Worm (Caenorhabditis elegans): ENCODE results near the gene dhs-14.

DNA sequence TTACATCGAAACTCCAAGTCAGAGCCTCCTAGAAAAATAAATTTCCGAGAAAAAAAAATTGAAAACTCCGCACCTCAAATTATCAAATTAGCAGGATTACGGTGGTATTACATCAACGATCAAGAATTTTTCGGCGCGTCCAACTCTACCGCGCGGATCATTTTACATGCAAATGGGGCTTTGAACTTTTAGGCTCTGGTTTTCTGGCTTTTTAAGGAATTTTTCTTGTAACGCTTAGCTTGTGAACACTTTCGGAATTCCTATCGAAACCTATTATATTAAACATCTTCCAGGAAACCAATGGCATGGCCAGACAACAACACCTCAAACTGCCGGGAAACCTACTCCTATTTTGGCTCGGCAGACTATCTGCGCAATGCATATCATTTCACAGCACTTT is 6.6 kb upstream of the dhs-14 start, which contains the start of gene srh-56:
- TF ChIP-seq nhr-11 (tag; optimal IDR thresholded peaks at IDR 0.05) (no peak), ceh-22 (tag; optimal IDR thresholded peaks at IDR 0.05) (no peak), ceh-31 (tag; optimal IDR thresholded peaks at IDR 0.05) (no peak), ceh-14 (tag; optimal IDR thresholded peaks at IDR 0.05) (no peak)
